Fruit fly (Drosophila melanogaster): ENCODE measurements around the gene pkm.

Gene pkm

dm6 chrX:11580200-11580840 lies 3.7 kb downstream of the pkm start, which contains the start of gene nod (continued):
- peak; percentile 43; the same call in 1 of the 2 replicates for TF ChIP-seq NFAT (GFP tag; IDR thresholded peaks at IDR 0.05)
- TF ChIP-seq dati (GFP tag; IDR thresholded peaks at IDR 0.05): no peak
- TF ChIP-seq sens (GFP tag): peak; percentile 88
- peak; percentile 62 to 75 for TF ChIP-seq dpn (GFP tag; optimal IDR thresholded peaks at IDR 0.05)
- TF ChIP-seq CG1602 (GFP tag; optimal IDR thresholded peaks at IDR 0.05): peak; percentile 45
- TF ChIP-seq CG42726 (GFP tag; IDR thresholded peaks at IDR 0.05; ENCODE audit: partially characterized antibody): 0 out of 2 replicates have a peak, but pooled peaks have one; percentile 32
- TF ChIP-seq ssp (GFP tag; IDR thresholded peaks at IDR 0.05): peak; percentile 26; the same call in 1 of the 2 replicates
- no peak for TF ChIP-seq CG6654 (GFP tag; optimal IDR thresholded peaks at IDR 0.05)
- TF ChIP-seq sim (GFP tag; IDR thresholded peaks at IDR 0.05): peak; percentile 32; the same call in 1 of the 2 replicates
- TF ChIP-seq CG1832 (GFP tag; optimal IDR thresholded peaks at IDR 0.05): peak; percentile 57
- peak; percentile 61 for TF ChIP-seq CG7786 (GFP tag; optimal IDR thresholded peaks at IDR 0.05)
- peak; percentile 43 for TF ChIP-seq CG10147 (GFP tag; optimal IDR thresholded peaks at IDR 0.05)
- TF ChIP-seq Tbp (GFP tag; optimal IDR thresholded peaks at IDR 0.05): no peak
- peak; percentile 49; the same call in 1 of the 2 replicates for TF ChIP-seq HLH3B (GFP tag; IDR thresholded peaks at IDR 0.05)
- no peak for TF ChIP-seq sens-2 (GFP tag; IDR thresholded peaks at IDR 0.05)
- 0 out of 3 replicates have a peak, but pooled peaks have one; percentile 18 for TF ChIP-seq B-H1 (GFP tag; IDR thresholded peaks at IDR 0.05)
- TF ChIP-seq wor (GFP tag; IDR thresholded peaks at IDR 0.05): peak; percentile 34; the same call in 1 of the 2 replicates
- TF ChIP-seq CG18262 (tag; optimal IDR thresholded peaks at IDR 0.05): peak; percentile 55
- no peak for TF ChIP-seq crp (GFP tag; optimal IDR thresholded peaks at IDR 0.05)
- peak; percentile 40 for TF ChIP-seq CG2875 (GFP tag; optimal IDR thresholded peaks at IDR 0.05)
- TF ChIP-seq CG10565 (GFP tag; optimal IDR thresholded peaks at IDR 0.05): no peak
- peak; percentile 83 for TF ChIP-seq CG1603 (tag; optimal IDR thresholded peaks at IDR 0.05)
- peak; percentile 51 for TF ChIP-seq Dad (GFP tag; optimal IDR thresholded peaks at IDR 0.05)
- TF ChIP-seq CG12104 (GFP tag; optimal IDR thresholded peaks at IDR 0.05): no peak
- peak; percentile 49 for TF ChIP-seq CG34376 (GFP tag; optimal IDR thresholded peaks at IDR 0.05)
- no peak for TF ChIP-seq ash1 (GFP tag; optimal IDR thresholded peaks at IDR 0.05)
- TF ChIP-seq wek (GFP tag; optimal IDR thresholded peaks at IDR 0.05): no peak
- peak; percentile 94 for TF ChIP-seq CG7928 (GFP tag; optimal IDR thresholded peaks at IDR 0.05)
- peak; percentile 50; the same call in 1 of the 2 replicates for TF ChIP-seq ara (GFP tag; IDR thresholded peaks at IDR 0.05)
- peak; percentile 70 for TF ChIP-seq CG18599 (GFP tag; optimal IDR thresholded peaks at IDR 0.05)
- TF ChIP-seq MESR4 (GFP tag; optimal IDR thresholded peaks at IDR 0.05): peak; percentile 36
- no peak for TF ChIP-seq da (GFP tag; optimal IDR thresholded peaks at IDR 0.05)
- TF ChIP-seq nau (GFP tag; optimal IDR thresholded peaks at IDR 0.05): no peak
- peak; percentile 53 for TF ChIP-seq CG12744 (GFP tag; optimal IDR thresholded peaks at IDR 0.05)
- peak; percentile 43 for TF ChIP-seq CG18476 (GFP tag; optimal IDR thresholded peaks at IDR 0.05)
- peak; percentile 59 to 64 for TF ChIP-seq Pdp1 (GFP tag; optimal IDR thresholded peaks at IDR 0.05)
- no peak for TF ChIP-seq gcm (GFP tag; optimal IDR thresholded peaks at IDR 0.05)
- peak; percentile 85 for TF ChIP-seq MBD-R2 (GFP tag; IDR thresholded peaks at IDR 0.05)
- no peak for TF ChIP-seq CG17612 (GFP tag; IDR thresholded peaks at IDR 0.05)
- TF ChIP-seq grn (GFP tag; optimal IDR thresholded peaks at IDR 0.05): no peak
- peak in 1 of 2 experiments; percentile 57 for TF ChIP-seq bsh (GFP tag; optimal IDR thresholded peaks at IDR 0.05)
- no peak; the same call in 2 of the 3 replicates for TF ChIP-seq CG14860 (GFP tag; IDR thresholded peaks at IDR 0.05; ENCODE audit: partially characterized antibody)
- no peak for TF ChIP-seq CkIIα-i1 (GFP tag; IDR thresholded peaks at IDR 0.05)
- TF ChIP-seq zf30C (GFP tag; optimal IDR thresholded peaks at IDR 0.05): no peak
- peak; percentile 51 for TF ChIP-seq pum (GFP tag; optimal IDR thresholded peaks at IDR 0.05)
- TF ChIP-seq CG32772 (GFP tag; IDR thresholded peaks at IDR 0.05): no peak
- peak; percentile 68 for TF ChIP-seq slbo (GFP tag; IDR thresholded peaks at IDR 0.05)
- TF ChIP-seq Sox100B (GFP tag; optimal IDR thresholded peaks at IDR 0.05): no peak
- TF ChIP-seq Xrp1 (GFP tag; IDR thresholded peaks at IDR 0.05): peak; percentile 48; the same call in 1 of the 2 replicates
